Fruit fly (Drosophila melanogaster): Measurements from ENCODE around the gene Sgsf.

dm6 chr3R:12307569-12307968 lies 33.9 kb upstream of the Sgsf start:
- no peak for TF ChIP-seq EcR (GFP tag; optimal IDR thresholded peaks at IDR 0.05)
- TF ChIP-seq Snoo (tag; optimal IDR thresholded peaks at IDR 0.05), result no peak
- no peak for TF ChIP-seq D1 (tag; optimal IDR thresholded peaks at IDR 0.05)
- no peak for TF ChIP-seq CG8301 (tag; optimal IDR thresholded peaks at IDR 0.05)
- no peak for TF ChIP-seq CG17806 (tag; optimal IDR thresholded peaks at IDR 0.05)
- TF ChIP-seq CG8159 (tag; optimal IDR thresholded peaks at IDR 0.05), result no peak

Measured in whole organism, pupa.